Worm (Caenorhabditis elegans) whole organism, early embryonic: ENCODE results near the gene T05C1.3.

Experiments used
- F13C5.2 ChIP-seq: sonication (generic microtip); optimal IDR thresholded peaks from 2 replicates; lab custom pipeline; 2017; ENCODE audit warnings: mild to moderate bottlenecking, missing genetic modification characterization, inconsistent platforms, missing compliant biosample characterization
- aly-1 ChIP-seq: sonication (generic microtip); optimal IDR thresholded peaks from 2 replicates; lab custom pipeline; 2016; ENCODE audit warnings: missing genetic modification characterization, missing compliant biosample characterization
- ama-1 ChIP-seq: fragments of 150-350 bp; optimal IDR thresholded peaks from 2 replicates; lab custom pipeline; 2014
- ceh-13 ChIP-seq: fragments of 200-800 bp; sonication (Bioruptor generic); optimal IDR thresholded peaks from 2 replicates; lab custom pipeline; 2018; ENCODE audit warnings: mild to moderate bottlenecking, missing genetic modification characterization, missing compliant biosample characterization
- ceh-36 ChIP-seq: sonication (generic microtip); optimal IDR thresholded peaks from 2 replicates; lab custom pipeline; 2016; ENCODE audit warnings: missing genetic modification characterization, inconsistent platforms, missing compliant biosample characterization
- ets-7 ChIP-seq: sonication (generic microtip); optimal IDR thresholded peaks from 2 replicates; lab custom pipeline; 2016; ENCODE audit warnings: missing genotype, missing genetic modification characterization, missing compliant biosample characterization
- hmbx-1 ChIP-seq: sonication (generic microtip); optimal IDR thresholded peaks from 2 replicates; lab custom pipeline; 2016; ENCODE audit warnings: mild to moderate bottlenecking, missing genetic modification characterization, missing compliant biosample characterization
- scrt-1 ChIP-seq: fragments of 200-800 bp; sonication (Bioruptor generic); IDR thresholded peaks from 2 replicates; pipeline ENCODE4 v1.3.6; 2022; ENCODE audit warnings: missing genetic modification characterization, missing compliant biosample characterization
- sea-1 ChIP-seq: fragments of 200-800 bp; sonication (Bioruptor generic); conservative IDR thresholded peaks from 2 replicates; pipeline ENCODE4 v1.3.6; 2022; ENCODE audit warnings: missing genetic modification characterization, missing compliant biosample characterization
- tbx-11 ChIP-seq: fragments of 200-800 bp; sonication (Bioruptor generic); IDR thresholded peaks from 2 replicates; pipeline ENCODE4 v1.3.6; 2022; ENCODE audit warnings: missing genetic modification characterization, missing compliant biosample characterization
- tbx-37 ChIP-seq: fragments of 200-800 bp; sonication (Bioruptor generic); conservative IDR thresholded peaks from 2 replicates; pipeline ENCODE4 v1.3.6; 2022; ENCODE audit warnings: missing genetic modification reagents, missing genetic modification characterization, missing compliant biosample characterization
- tra-4 ChIP-seq: sonication (generic microtip); optimal IDR thresholded peaks from 2 replicates; lab custom pipeline; 2017; ENCODE audit warnings: missing genetic modification characterization, missing compliant biosample characterization

DNA sequence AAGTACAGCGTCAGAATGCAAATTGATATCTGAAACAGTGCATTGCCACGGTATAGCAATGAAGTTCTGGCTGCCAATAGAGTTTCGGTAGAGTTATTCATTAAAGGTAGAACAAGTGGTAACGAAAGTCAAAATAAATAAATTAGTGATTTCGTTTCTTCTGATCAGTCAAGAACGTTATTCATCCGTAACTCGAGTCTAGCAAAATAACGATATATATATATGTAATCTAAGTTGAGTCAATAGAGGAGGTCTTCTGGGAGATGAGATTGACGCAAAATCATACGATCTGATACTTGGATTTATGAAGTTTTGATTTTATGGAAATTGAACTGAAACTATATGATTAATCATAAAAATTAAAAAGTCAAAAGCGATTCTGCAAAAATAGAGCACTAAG, 38.6 kb upstream of the T05C1.3 start, which contains the start of gene sra-35:
- TF ChIP-seq scrt-1 (GFP tag; lab: Robert Waterston, UW): no peak
- no peak for TF ChIP-seq sea-1 (GFP tag; lab: Robert Waterston, UW)
- no peak for TF ChIP-seq ama-1 (lab: Kevin White, UChicago)
- TF ChIP-seq tbx-11 (GFP tag; lab: Robert Waterston, UW): no peak
- no peak for TF ChIP-seq ets-7 (tag; lab: Kevin White, UChicago)
- TF ChIP-seq ceh-36: no peak
- TF ChIP-seq aly-1 (tag; lab: Kevin White, UChicago): no peak
- TF ChIP-seq F13C5.2 (tag; lab: Kevin White, UChicago): no peak
- TF ChIP-seq ceh-13 (GFP tag; lab: Kevin White, UChicago): no peak
- TF ChIP-seq tra-4: no peak
- no peak for TF ChIP-seq tbx-37 (GFP tag; lab: Robert Waterston, UW)
- TF ChIP-seq hmbx-1 (tag; lab: Kevin White, UChicago): no peak
